Fruit fly (Drosophila melanogaster) whole organism, prepupa: Measurements from ENCODE around the gene CG3841.

ENCODE experiments used
- Blimp-1 ChIP-seq: fragments of 200-800 bp; sonication (Bioruptor generic); optimal IDR thresholded peaks from 3 replicates; lab custom pipeline; 2017; ENCODE audit warnings: missing biosample characterization, missing genetic modification characterization, mild to moderate bottlenecking, moderate library complexity, missing genetic modification reagents
- CG10631 ChIP-seq: fragments of 200-800 bp; sonication (Bioruptor generic); optimal IDR thresholded peaks from 2 replicates; lab custom pipeline; 2016; ENCODE audit warnings: missing biosample characterization, missing genetic modification characterization
- CG10669 ChIP-seq: fragments of 200-800 bp; sonication (Bioruptor generic); optimal IDR thresholded peaks from 3 replicates; lab custom pipeline; 2018; ENCODE audit warnings: missing biosample characterization, mild to moderate bottlenecking, missing genetic modification characterization, moderate library complexity
- CG11762 ChIP-seq: fragments of 200-800 bp; sonication (Bioruptor generic); optimal IDR thresholded peaks from 3 replicates; lab custom pipeline; 2016; ENCODE audit warnings: missing biosample characterization, missing genetic modification characterization; ENCODE audit not compliant: insufficient read depth
- CG3032 ChIP-seq: fragments of 200-800 bp; optimal IDR thresholded peaks from 2 replicates; lab custom pipeline; 2019; ENCODE audit warnings: missing biosample characterization, mild to moderate bottlenecking, missing genetic modification characterization, moderate library complexity
- CG32006 ChIP-seq: fragments of 200-800 bp; sonication (Bioruptor generic); optimal IDR thresholded peaks from 3 replicates; lab custom pipeline; 2017; ENCODE audit warnings: missing biosample characterization, mild to moderate bottlenecking, missing genetic modification characterization
- CG3919 ChIP-seq: fragments of 200-800 bp; sonication (Bioruptor generic); optimal IDR thresholded peaks from 3 replicates; lab custom pipeline; 2016; ENCODE audit warnings: missing biosample characterization, missing genetic modification characterization
- CG4318 ChIP-seq: fragments of 200-800 bp; sonication (Bioruptor generic); optimal IDR thresholded peaks from 3 replicates; lab custom pipeline; 2017; ENCODE audit warnings: missing biosample characterization, mild to moderate bottlenecking, missing genetic modification characterization
- CG6792 ChIP-seq: fragments of 200-800 bp; sonication (Bioruptor generic); optimal IDR thresholded peaks from 3 replicates; lab custom pipeline; 2016; ENCODE audit warnings: missing biosample characterization, missing genetic modification characterization
- CG6808 ChIP-seq: fragments of 200-800 bp; sonication (Bioruptor generic); optimal IDR thresholded peaks from 3 replicates; lab custom pipeline; 2017; ENCODE audit warnings: missing biosample characterization, missing genetic modification characterization, mild to moderate bottlenecking, moderate library complexity, missing genetic modification reagents
- CG6854 ChIP-seq: fragments of 200-800 bp; sonication (Bioruptor generic); optimal IDR thresholded peaks from 2 replicates; lab custom pipeline; 2017; ENCODE audit warnings: missing biosample characterization, mild to moderate bottlenecking, missing genetic modification characterization
- CG7368 ChIP-seq: fragments of 200-800 bp; sonication (Bioruptor generic); optimal IDR thresholded peaks from 3 replicates; lab custom pipeline; 2016; ENCODE audit warnings: missing biosample characterization, missing genetic modification characterization
- CG8119 ChIP-seq: fragments of 200-800 bp; sonication (Bioruptor generic); IDR thresholded peaks from 3 replicates; pipeline ENCODE4 v1.3.6; 2022; ENCODE audit warnings: missing biosample characterization, missing genetic modification characterization
- CG8319 ChIP-seq: fragments of 200-800 bp; sonication (Bioruptor generic); optimal IDR thresholded peaks from 3 replicates; lab custom pipeline; 2016; ENCODE audit warnings: missing biosample characterization, missing genetic modification characterization
- Eip78C ChIP-seq: fragments of 200-800 bp; sonication (Bioruptor generic); peaks from one replicate; lab custom pipeline; 2016; ENCODE audit warnings: missing biosample characterization, missing genetic modification characterization
- Eip93F ChIP-seq: fragments of 200-800 bp; sonication (Bioruptor generic); optimal IDR thresholded peaks from 2 replicates; lab custom pipeline; 2016; ENCODE audit warnings: missing biosample characterization, mild to moderate bottlenecking, missing genetic modification characterization
- Ets21C ChIP-seq: fragments of 200-800 bp; sonication (Bioruptor generic); optimal IDR thresholded peaks from 3 replicates; lab custom pipeline; 2016; ENCODE audit warnings: missing biosample characterization, missing genetic modification characterization
- Gug ChIP-seq: fragments of 200-800 bp; sonication (Bioruptor generic); IDR thresholded peaks from 2 replicates; pipeline ENCODE4 v1.3.6; 2022; ENCODE audit warnings: missing biosample characterization, missing genetic modification characterization
- Hr38 ChIP-seq: sonication (Bioruptor generic); optimal IDR thresholded peaks from 2 replicates; lab custom pipeline; 2016; ENCODE audit warnings: missing biosample characterization, missing genetic modification characterization
- Hr39 ChIP-seq: fragments of 200-800 bp; sonication (Bioruptor generic); optimal IDR thresholded peaks from 2 replicates; lab custom pipeline; 2016; ENCODE audit warnings: missing biosample characterization, missing genetic modification characterization
- Met ChIP-seq: fragments of 200-800 bp; sonication (Bioruptor generic); optimal IDR thresholded peaks from 3 replicates; lab custom pipeline; 2016; ENCODE audit warnings: missing biosample characterization, missing genetic modification characterization
- OdsH ChIP-seq: fragments of 200-800 bp; sonication (Bioruptor generic); optimal IDR thresholded peaks from 3 replicates; lab custom pipeline; 2016; ENCODE audit warnings: missing biosample characterization, missing genetic modification characterization
- Smox ChIP-seq: fragments of 200-800 bp; sonication (Bioruptor generic); optimal IDR thresholded peaks from 3 replicates; lab custom pipeline; 2016; ENCODE audit warnings: missing biosample characterization, missing genetic modification characterization
- Sox102F ChIP-seq: fragments of 200-800 bp; sonication (Bioruptor generic); optimal IDR thresholded peaks from 2 replicates; lab custom pipeline; 2016; ENCODE audit warnings: missing biosample characterization, mild to moderate bottlenecking, missing genetic modification characterization
- Sox14 ChIP-seq: fragments of 200-800 bp; sonication (Bioruptor generic); optimal IDR thresholded peaks from 3 replicates; lab custom pipeline; 2016; ENCODE audit warnings: missing biosample characterization, missing genetic modification characterization
- achi ChIP-seq: fragments of 200-800 bp; sonication (Bioruptor generic); optimal IDR thresholded peaks from 3 replicates; lab custom pipeline; 2016; ENCODE audit warnings: missing biosample characterization, missing genetic modification characterization
- acj6 ChIP-seq: fragments of 200-800 bp; sonication (Bioruptor generic); optimal IDR thresholded peaks from 3 replicates; lab custom pipeline; 2016; ENCODE audit warnings: missing biosample characterization, missing genetic modification characterization
- dsx ChIP-seq: fragments of 200-800 bp; optimal IDR thresholded peaks from 3 replicates; lab custom pipeline; 2019; ENCODE audit warnings: missing biosample characterization, mild to moderate bottlenecking, missing genetic modification characterization, moderate library complexity; ENCODE audit not compliant: poor library complexity, severe bottlenecking
- eg ChIP-seq: fragments of 200-800 bp; sonication (Bioruptor generic); IDR thresholded peaks from 3 replicates; pipeline ENCODE4 v1.3.6; 2022; ENCODE audit warnings: missing biosample characterization, missing genetic modification characterization
- esn ChIP-seq: fragments of 200-800 bp; sonication (Bioruptor generic); optimal IDR thresholded peaks from 2 replicates; lab custom pipeline; 2016; ENCODE audit warnings: missing biosample characterization, mild to moderate bottlenecking, missing genetic modification characterization, moderate library complexity
- fd59A ChIP-seq: fragments of 200-800 bp; sonication (Bioruptor generic); optimal IDR thresholded peaks from 2 replicates; lab custom pipeline; 2017; ENCODE audit warnings: missing biosample characterization, mild to moderate bottlenecking, missing genetic modification characterization, missing genetic modification reagents
- fkh ChIP-seq: fragments of 200-800 bp; sonication (Bioruptor generic); optimal IDR thresholded peaks from 3 replicates; lab custom pipeline; 2017; ENCODE audit warnings: missing biosample characterization, mild to moderate bottlenecking, missing genetic modification characterization, moderate library complexity
- lz ChIP-seq: fragments of 200-800 bp; sonication (Bioruptor generic); optimal IDR thresholded peaks from 3 replicates; lab custom pipeline; 2016; ENCODE audit warnings: missing biosample characterization, missing genetic modification characterization
- net ChIP-seq: fragments of 200-800 bp; sonication (Bioruptor generic); optimal IDR thresholded peaks from 3 replicates; lab custom pipeline; 2016; ENCODE audit warnings: missing biosample characterization, missing genetic modification characterization
- pdm3 ChIP-seq: fragments of 200-800 bp; sonication (Bioruptor generic); optimal IDR thresholded peaks from 3 replicates; lab custom pipeline; 2016; ENCODE audit warnings: missing biosample characterization, missing genetic modification characterization
- spab ChIP-seq: fragments of 200-800 bp; sonication (Bioruptor generic); optimal IDR thresholded peaks from 2 replicates; lab custom pipeline; 2017; ENCODE audit warnings: missing biosample characterization, mild to moderate bottlenecking, missing genetic modification characterization, missing genetic modification reagents
- ss ChIP-seq, 2 experiments: fragments of 200-800 bp; sonication (Bioruptor generic); optimal IDR thresholded peaks; 2 replicates in 1 of 2; 3 replicates in 1 of 2; lab custom pipeline; 2017 to 2018; ENCODE audit warnings: mild to moderate bottlenecking in 2 of 2, missing biosample characterization in 2 of 2, missing genetic modification characterization in 2 of 2, moderate library complexity in 1 of 2
- svp ChIP-seq: fragments of 200-800 bp; sonication (Bioruptor generic); peaks from one replicate; lab custom pipeline; 2016; ENCODE audit warnings: missing biosample characterization, missing genetic modification characterization
- topi ChIP-seq: fragments of 200-800 bp; sonication (Bioruptor generic); optimal IDR thresholded peaks from 3 replicates; lab custom pipeline; 2016; ENCODE audit warnings: missing biosample characterization, missing genetic modification characterization
- vri ChIP-seq: fragments of 200-800 bp; sonication (Bioruptor generic); optimal IDR thresholded peaks from 3 replicates; lab custom pipeline; 2016; ENCODE audit warnings: missing biosample characterization, mild to moderate bottlenecking, missing genetic modification characterization

The CG3841 gene

dm6 chr2L:9618871-9619270, 29.6 kb downstream of the CG3841 start:
- peak; percentile 77 for TF ChIP-seq vri (GFP tag; lab: Kevin White, UChicago)
- TF ChIP-seq svp (GFP tag; lab: Kevin White, UChicago): peak; percentile 85
- TF ChIP-seq Gug: no peak
- TF ChIP-seq acj6 (GFP tag; lab: Kevin White, UChicago): no peak
- no peak for TF ChIP-seq Eip78C (GFP tag; lab: Kevin White, UChicago)

DNA sequence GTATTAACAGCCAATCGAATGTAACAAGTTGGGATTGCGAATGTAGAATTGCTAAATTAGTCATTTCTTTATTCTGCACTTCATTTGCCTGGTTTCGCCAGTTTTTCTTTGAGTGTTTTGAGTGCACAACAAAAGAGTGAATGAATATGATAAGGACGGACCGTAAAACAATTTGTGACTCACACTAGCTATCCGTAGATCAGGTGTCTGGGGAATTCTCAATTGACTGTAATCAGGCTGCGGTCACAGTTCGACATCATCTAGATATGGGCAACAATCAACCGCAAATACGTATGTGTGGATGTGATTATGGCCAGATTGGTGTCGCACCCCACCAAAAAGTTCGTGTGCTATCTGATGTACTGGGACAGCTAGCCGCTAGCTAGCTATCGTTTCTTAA, 30.6 kb downstream of the CG3841 start:
- TF ChIP-seq vri (GFP tag; lab: Kevin White, UChicago) (peak; percentile 66), Eip78C (GFP tag; lab: Kevin White, UChicago) (peak; percentile 46), CG4318 (GFP tag; lab: Kevin White, UChicago) (no peak), svp (GFP tag; lab: Kevin White, UChicago) (peak; percentile 66)

DNA sequence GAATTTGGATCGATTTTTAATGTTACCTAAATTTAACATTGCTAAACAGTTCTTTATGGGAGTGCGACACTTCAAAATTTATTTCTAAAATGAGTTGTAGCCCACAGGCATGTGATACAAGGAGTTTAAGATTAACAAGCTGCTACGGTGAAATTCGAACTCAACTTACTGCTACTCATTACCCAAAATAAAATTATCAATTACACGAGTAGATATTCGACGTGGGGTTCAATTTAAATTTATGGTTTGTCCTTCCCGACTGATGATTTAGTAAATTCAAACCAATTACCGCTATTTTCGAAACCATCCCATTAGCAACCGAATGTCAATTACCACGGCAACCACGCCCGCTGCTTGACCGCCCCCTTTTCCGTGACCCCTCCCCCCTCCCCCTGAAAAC, 35.9 kb downstream of the CG3841 start, which contains the start of gene CG31882:
TSS of gene CG31882 (minus strand) at position 101 of the 400 bp plus-strand sequence.
- TF ChIP-seq Smox (GFP tag; lab: Kevin White, UChicago) (no peak), CG6854 (no peak), CG8319 (GFP tag; lab: Kevin White, UChicago) (no peak), eg (GFP tag; lab: Robert Waterston, UW) (no peak), CG6808 (GFP tag; lab: Kevin White, UChicago) (no peak), CG8119 (GFP tag; lab: Robert Waterston, UW) (no peak), Sox102F (no peak), CG32006 (no peak)
- TF ChIP-seq, all 60 proteins: peak for 0

DNA sequence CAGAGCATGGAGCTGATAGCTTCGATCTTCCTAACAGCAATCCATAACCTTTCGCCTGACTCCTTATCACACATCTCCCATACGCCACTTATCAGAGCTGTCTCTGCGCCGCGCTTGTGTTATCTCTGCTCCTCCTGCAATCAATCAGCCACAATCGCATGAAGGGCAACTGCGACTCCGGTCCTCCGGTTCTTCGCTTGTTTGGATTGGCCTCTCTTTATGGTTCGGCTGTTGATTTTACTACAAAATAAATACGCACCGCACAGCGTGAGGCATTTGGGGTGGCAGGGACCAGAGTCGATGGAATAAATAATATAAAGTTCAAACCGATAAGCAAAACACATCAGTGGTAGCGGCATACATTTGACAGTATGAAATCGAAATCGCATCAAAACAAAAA, 43.8 kb downstream of the CG3841 start:
- TF ChIP-seq fd59A (GFP tag; lab: Kevin White, UChicago) (no peak), topi (GFP tag; lab: Kevin White, UChicago) (peak; percentile 21), esn (GFP tag; lab: Kevin White, UChicago) (peak; percentile 48), lz (peak; percentile 7), pdm3 (GFP tag; lab: Kevin White, UChicago) (peak; percentile 9), CG8319 (GFP tag; lab: Kevin White, UChicago) (no peak), CG10669 (GFP tag; lab: Kevin White, UChicago) (no peak), Smox (GFP tag; lab: Kevin White, UChicago) (peak; percentile 25), CG6854 (peak; percentile 43), fkh (GFP tag; lab: Kevin White, UChicago) (peak; percentile 93), Hr39 (peak; percentile 17), Eip78C (GFP tag; lab: Kevin White, UChicago) (peak; percentile 44), Met (GFP tag; lab: Kevin White, UChicago) (peak; percentile 24), CG7368 (peak; percentile 11), CG11762 (GFP tag; lab: Kevin White, UChicago) (no peak), svp (GFP tag; lab: Kevin White, UChicago) (peak; percentile 92), CG6792 (GFP tag; lab: Kevin White, UChicago) (peak; percentile 27), Sox102F (peak; percentile 53), spab (GFP tag; lab: Kevin White, UChicago) (no peak), Ets21C (GFP tag; lab: Kevin White, UChicago) (no peak), Sox14 (GFP tag; lab: Kevin White, UChicago) (no peak), vri (GFP tag; lab: Kevin White, UChicago) (peak; percentile 68), CG10631 (GFP tag; lab: Kevin White, UChicago) (peak; percentile 6), dsx (no peak)

- TF ChIP-seq Eip93F (GFP tag; lab: Kevin White, UChicago) (no peak), achi (GFP tag; lab: Kevin White, UChicago) (peak; percentile 62), net (peak; percentile 72), Hr38 (GFP tag; lab: Kevin White, UChicago) (no peak), acj6 (GFP tag; lab: Kevin White, UChicago) (peak; percentile 60), CG7368 (peak; percentile 65), Gug (peak; percentile 74), CG6792 (GFP tag; lab: Kevin White, UChicago) (peak; percentile 57), CG3919 (GFP tag; lab: Kevin White, UChicago) (peak; percentile 84), Ets21C (GFP tag; lab: Kevin White, UChicago) (peak; percentile 2), Blimp-1 (GFP tag; lab: Kevin White, UChicago) (peak; percentile 35), Met (GFP tag; lab: Kevin White, UChicago) (peak; percentile 69), lz (peak; percentile 66), Sox102F (peak; percentile 70), OdsH (GFP tag; lab: Kevin White, UChicago) (peak; percentile 62), CG10669 (GFP tag; lab: Kevin White, UChicago) (peak; percentile 75), fkh (GFP tag; lab: Kevin White, UChicago) (no peak), CG3032 (tag; lab: Kevin White, UChicago) (peak; percentile 76), esn (GFP tag; lab: Kevin White, UChicago) (peak; percentile 73), ss (GFP tag; optimal IDR thresholded peaks at IDR 0.05; lab: Kevin White, UChicago) (peak; percentile 60 to 78)
Measured at dm6 chr2L:9633811-9634436, 44.6 kb downstream of the CG3841 start, which contains the start of gene Apoltp. TSS of gene Apoltp (plus strand) at chr2L:9634179.
